Worm (Caenorhabditis elegans): ENCODE results near the gene F47C12.7.

Gene F47C12.7

ce11 chrIV:4025923-4026322 lies 30.6 kb upstream of the F47C12.7 start (continued):
- TF ChIP-seq atf-7 (tag; optimal IDR thresholded peaks at IDR 0.05) (no peak), ceh-91 (GFP tag; IDR thresholded peaks at IDR 0.05) (no peak), rpc-1 (optimal IDR thresholded peaks at IDR 0.05) (no peak), rpc-1 (tag; optimal IDR thresholded peaks at IDR 0.05) (no peak), chd-7 (tag; optimal IDR thresholded peaks at IDR 0.05) (peak; percentile 75), lin-35 (GFP tag; optimal IDR thresholded peaks at IDR 0.05) (peak in 1 of 3 experiments; percentile 16), F57C9.4 (tag; optimal IDR thresholded peaks at IDR 0.05) (no peak), lir-1 (GFP tag; conservative IDR thresholded peaks at IDR 0.05) (no peak), mcd-1 (GFP tag; IDR thresholded peaks at IDR 0.05) (peak; percentile 53; the same call in 1 of the 2 replicates), somi-1 (GFP tag; optimal IDR thresholded peaks at IDR 0.05) (peak; percentile 72), nfyb-1 (GFP tag; IDR thresholded peaks at IDR 0.05) (0 out of 2 replicates have a peak, but pooled peaks have one; percentile 57), lin-40 (tag; optimal IDR thresholded peaks at IDR 0.05) (peak; percentile 46), F37B4.10 (GFP tag; IDR thresholded peaks at IDR 0.05) (0 out of 2 replicates have a peak, but pooled peaks have one; percentile 9), egrh-3 (GFP tag; IDR thresholded peaks at IDR 0.05) (peak; percentile 77), lsl-1 (GFP tag; optimal IDR thresholded peaks at IDR 0.05) (no peak), dox-1 (GFP tag; IDR thresholded peaks at IDR 0.05) (0 out of 2 replicates have a peak, but pooled peaks have one; percentile 34), cebp-1 (GFP tag; IDR thresholded peaks at IDR 0.05) (no peak), cebp-1 (tag; optimal IDR thresholded peaks at IDR 0.05) (peak; percentile 68), hsf-1 (GFP tag; IDR thresholded peaks at IDR 0.05) (no peak), K11D2.4 (GFP tag; IDR thresholded peaks at IDR 0.05) (peak; percentile 32; the same call in 1 of the 2 replicates), egl-44 (GFP tag; IDR thresholded peaks at IDR 0.05) (0 out of 2 replicates have a peak, but pooled peaks have one; percentile 29), ztf-26 (tag; optimal IDR thresholded peaks at IDR 0.05) (no peak)

- TF ChIP-seq him-1 (tag; optimal IDR thresholded peaks at IDR 0.05) (no peak), ztf-6 (GFP tag; IDR thresholded peaks at IDR 0.05) (peak; percentile 9; the same call in 1 of the 2 replicates), F23B12.7 (tag; optimal IDR thresholded peaks at IDR 0.05; ENCODE audit: insufficient read depth) (peak; percentile 66), zfh-2 (GFP tag; conservative IDR thresholded peaks at IDR 0.05) (peak; percentile 95), egl-44 (GFP tag; IDR thresholded peaks at IDR 0.05) (0 out of 2 replicates have a peak, but pooled peaks have one; percentile 38), Y56A3A.18 (GFP tag; IDR thresholded peaks at IDR 0.05) (no peak), lin-54 (GFP tag; optimal IDR thresholded peaks at IDR 0.05) (peak; percentile 33), ceh-91 (GFP tag; IDR thresholded peaks at IDR 0.05) (no peak), C06A6.2 (GFP tag; conservative IDR thresholded peaks at IDR 0.05) (peak; percentile 69; the same call in 1 of the 2 replicates), tlf-1 (GFP tag; optimal IDR thresholded peaks at IDR 0.05) (peak; percentile 26), dox-1 (GFP tag; IDR thresholded peaks at IDR 0.05) (peak; percentile 64), pbrm-1 (GFP tag; IDR thresholded peaks at IDR 0.05) (peak; percentile 73), atf-7 (tag; optimal IDR thresholded peaks at IDR 0.05) (peak; percentile 29), ztf-26 (tag; optimal IDR thresholded peaks at IDR 0.05) (peak; percentile 65), D2030.7 (GFP tag; IDR thresholded peaks at IDR 0.05) (no peak), Y67H2A.10 (GFP tag; conservative IDR thresholded peaks at IDR 0.05) (no peak), rcor-1 (GFP tag; IDR thresholded peaks at IDR 0.05) (0 out of 2 replicates have a peak, but pooled peaks have one; percentile 31), tbp1 (GFP tag; optimal IDR thresholded peaks at IDR 0.05) (peak; percentile 40), let-607 (tag; optimal IDR thresholded peaks at IDR 0.05) (peak in 1 of 2 experiments; percentile 5), somi-1 (GFP tag; optimal IDR thresholded peaks at IDR 0.05) (peak; percentile 87), snpc-4 (GFP tag; optimal IDR thresholded peaks at IDR 0.05) (no peak), snpc-4 (tag; optimal IDR thresholded peaks at IDR 0.05) (peak; percentile 5 to 38 (median 20)), nfyb-1 (GFP tag; IDR thresholded peaks at IDR 0.05) (peak; percentile 52), unc-130 (GFP tag; optimal IDR thresholded peaks at IDR 0.05) (no peak), lin-40 (tag; optimal IDR thresholded peaks at IDR 0.05) (peak; percentile 77), Y95B8A.8 (GFP tag; IDR thresholded peaks at IDR 0.05) (peak; percentile 75), F52B5.7 (tag; optimal IDR thresholded peaks at IDR 0.05) (peak; percentile 6), ceh-58 (GFP tag; IDR thresholded peaks at IDR 0.05) (no peak), K12H6.12 (tag; optimal IDR thresholded peaks at IDR 0.05) (peak; percentile 51), ekl-4 (GFP tag; IDR thresholded peaks at IDR 0.05) (0 out of 2 replicates have a peak, but pooled peaks have one; percentile 41), nhr-80 (tag; optimal IDR thresholded peaks at IDR 0.05) (peak; percentile 77)
These were observed 29.1 kb upstream of the F47C12.7 start for ce11 chrIV:4024159-4025004.

Data from whole organism, young adult.